Worm (Caenorhabditis elegans) whole organism, midembryonic: ENCODE data around the gene Y38H6A.1.
"Not testable (repeated sequence)": the region's sequence is repeated elsewhere in the genome, so short reads cannot be mapped to it uniquely, and the experiment has no call there.

Experiments
- med-1 ChIP-seq: sonication (generic microtip); optimal IDR thresholded peaks from 2 replicates; lab custom pipeline; 2017; ENCODE audit warnings: missing genetic modification characterization, mild to moderate bottlenecking, missing compliant biosample characterization, antibody characterized with exemption, missing genetic modification reagents; ENCODE audit not compliant: insufficient read depth
- tab-1 ChIP-seq: fragments of 200-800 bp; sonication (Bioruptor generic); IDR thresholded peaks from 2 replicates; pipeline ENCODE4 v1.3.6; 2022; ENCODE audit warnings: missing genetic modification characterization, missing compliant biosample characterization

- TF ChIP-seq med-1 (GFP tag; lab: Kevin White, UChicago); tab-1 (GFP tag; lab: Robert Waterston, UW): not testable (repeated sequence)
Observed at ce11 chrV:20369153-20369552, 43.6 kb downstream of the Y38H6A.1 start, which contains the start of gene srh-177.
